Fruit fly (Drosophila melanogaster) whole organism, embryonic: ENCODE measurements around the gene ssp.

Experiments
- Bgb ChIP-seq: fragments of 200-800 bp; sonication (Bioruptor generic); IDR thresholded peaks from 2 replicates; pipeline ENCODE4 v1.3.6; 2022; ENCODE audit warnings: missing biosample characterization, missing genetic modification characterization; ENCODE audit not compliant: partially characterized antibody
- CG10274 ChIP-seq: fragments of 200-800 bp; sonication (Bioruptor generic); optimal IDR thresholded peaks from 3 replicates; lab custom pipeline; 2017; ENCODE audit warnings: missing biosample characterization, mild to moderate bottlenecking, missing genetic modification characterization
- CG11085 ChIP-seq: fragments of 200-800 bp; sonication (Bioruptor generic); IDR thresholded peaks from 2 replicates; pipeline ENCODE4 v1.3.6; 2022; ENCODE audit warnings: missing biosample characterization, missing genetic modification characterization
- CG1233 ChIP-seq: fragments of 200-800 bp; sonication (Bioruptor generic); optimal IDR thresholded peaks from 4 replicates; lab custom pipeline; 2018; ENCODE audit warnings: missing biosample characterization, mild to moderate bottlenecking, missing genetic modification characterization
- CG13894 ChIP-seq: fragments of 200-800 bp; sonication (Bioruptor generic); optimal IDR thresholded peaks from 3 replicates; lab custom pipeline; 2018; ENCODE audit warnings: missing biosample characterization, mild to moderate bottlenecking, missing genetic modification characterization, moderate library complexity
- CG14050 ChIP-seq: fragments of 200-800 bp; sonication (Bioruptor generic); IDR thresholded peaks from 3 replicates; pipeline ENCODE4 v1.3.6; 2022; ENCODE audit warnings: missing biosample characterization, missing genetic modification characterization
- CG14860 ChIP-seq: fragments of 200-800 bp; sonication (Bioruptor generic); IDR thresholded peaks from 3 replicates; pipeline ENCODE4 v1.3.6; 2022; ENCODE audit warnings: missing biosample characterization, missing genetic modification characterization; ENCODE audit not compliant: partially characterized antibody
- CG15601 ChIP-seq: fragments of 200-800 bp; sonication (Bioruptor generic); optimal IDR thresholded peaks from 3 replicates; lab custom pipeline; 2019; ENCODE audit warnings: missing biosample characterization, mild to moderate bottlenecking, missing genetic modification characterization, moderate library complexity
- CG1792 ChIP-seq: fragments of 200-800 bp; sonication (Bioruptor generic); optimal IDR thresholded peaks from 2 replicates; lab custom pipeline; 2016; ENCODE audit warnings: missing biosample characterization, missing genetic modification characterization
- CG2712 ChIP-seq: fragments of 200-800 bp; optimal IDR thresholded peaks from 3 replicates; lab custom pipeline; 2019; ENCODE audit warnings: missing biosample characterization, mild to moderate bottlenecking, missing genetic modification characterization, moderate library complexity
- CG33557 ChIP-seq: fragments of 200-800 bp; sonication (Bioruptor generic); optimal IDR thresholded peaks from 2 replicates; lab custom pipeline; 2019; ENCODE audit warnings: missing biosample characterization, mild to moderate bottlenecking, missing genetic modification characterization, moderate library complexity
- CG3838 ChIP-seq: fragments of 200-800 bp; sonication (Bioruptor generic); optimal IDR thresholded peaks from 3 replicates; lab custom pipeline; 2016; ENCODE audit warnings: missing biosample characterization, missing genetic modification characterization
- CG5180 ChIP-seq: fragments of 200-800 bp; sonication (Bioruptor generic); optimal IDR thresholded peaks from 3 replicates; lab custom pipeline; 2017; ENCODE audit warnings: missing biosample characterization, missing genetic modification characterization, mild to moderate bottlenecking, moderate library complexity, missing genetic modification reagents
- CG6765 ChIP-seq: fragments of 200-800 bp; sonication (Bioruptor generic); optimal IDR thresholded peaks from 3 replicates; lab custom pipeline; 2017; ENCODE audit warnings: missing biosample characterization, mild to moderate bottlenecking, missing genetic modification characterization
- CG7372 ChIP-seq: fragments of 200-800 bp; sonication (Bioruptor generic); IDR thresholded peaks from 2 replicates; pipeline ENCODE4 v1.3.6; 2022; ENCODE audit warnings: missing biosample characterization, missing genetic modification characterization
- CG7556 ChIP-seq: fragments of 200-800 bp; sonication (Bioruptor generic); optimal IDR thresholded peaks from 2 replicates; lab custom pipeline; 2017; ENCODE audit warnings: missing biosample characterization, mild to moderate bottlenecking, missing genetic modification characterization
- CG7963 ChIP-seq: fragments of 200-800 bp; sonication (Bioruptor generic); IDR thresholded peaks from 3 replicates; pipeline ENCODE4 v1.3.6; 2022; ENCODE audit warnings: missing biosample characterization, missing genetic modification characterization; ENCODE audit not compliant: partially characterized antibody
- Drgx ChIP-seq: fragments of 200-800 bp; sonication (Bioruptor generic); IDR thresholded peaks from 2 replicates; pipeline ENCODE4 v1.3.6; 2022; ENCODE audit warnings: missing biosample characterization, missing genetic modification characterization
- GATAe ChIP-seq: fragments of 200-800 bp; sonication (Bioruptor generic); conservative IDR thresholded peaks from 2 replicates; pipeline ENCODE4 v1.3.6; 2022; ENCODE audit warnings: missing biosample characterization, missing genetic modification characterization
- Hand ChIP-seq: fragments of 200-800 bp; sonication (Bioruptor generic); optimal IDR thresholded peaks from 2 replicates; lab custom pipeline; 2017; ENCODE audit warnings: mild to moderate bottlenecking, missing biosample characterization, missing genetic modification reagents, missing genetic modification characterization
- NK7.1 ChIP-seq: fragments of 200-800 bp; sonication (Bioruptor generic); optimal IDR thresholded peaks from 3 replicates; lab custom pipeline; 2016; ENCODE audit warnings: missing biosample characterization, missing genetic modification characterization
- Sry-δ ChIP-seq: fragments of 200-800 bp; sonication (Bioruptor generic); optimal IDR thresholded peaks from 2 replicates; lab custom pipeline; 2016; ENCODE audit warnings: missing biosample characterization, missing genetic modification characterization
- cas ChIP-seq: fragments of 200-800 bp; sonication (Bioruptor generic); IDR thresholded peaks from 2 replicates; pipeline ENCODE4 v1.3.6; 2022; ENCODE audit warnings: missing biosample characterization, missing genetic modification characterization
- corto ChIP-seq: fragments of 200-800 bp; sonication (Bioruptor generic); optimal IDR thresholded peaks from 2 replicates; lab custom pipeline; 2016; ENCODE audit warnings: missing biosample characterization, mild to moderate bottlenecking, missing genetic modification characterization, moderate library complexity
- croc ChIP-seq: fragments of 200-800 bp; sonication (Bioruptor generic); conservative IDR thresholded peaks from 3 replicates; pipeline ENCODE4 v1.3.6; 2022; ENCODE audit warnings: missing biosample characterization, missing genetic modification characterization
- dmrt11E ChIP-seq: fragments of 200-800 bp; sonication (Bioruptor generic); optimal IDR thresholded peaks from 3 replicates; lab custom pipeline; 2018; ENCODE audit warnings: missing biosample characterization, mild to moderate bottlenecking, missing genetic modification characterization, moderate library complexity
- dmrt99B ChIP-seq: fragments of 200-800 bp; sonication (Bioruptor generic); optimal IDR thresholded peaks from 2 replicates; lab custom pipeline; 2018; ENCODE audit warnings: missing biosample characterization, mild to moderate bottlenecking, missing genetic modification characterization, moderate library complexity
- dpn ChIP-seq, 2 experiments: fragments of 200-800 bp; sonication (Bioruptor generic); optimal IDR thresholded peaks; 3 replicates each; lab custom pipeline; 2016; ENCODE audit warnings: missing biosample characterization in 2 of 2, missing genetic modification characterization in 2 of 2
- fd96Cb ChIP-seq: fragments of 200-800 bp; sonication (Bioruptor generic); optimal IDR thresholded peaks from 2 replicates; lab custom pipeline; 2018; ENCODE audit warnings: missing biosample characterization, mild to moderate bottlenecking, missing genetic modification characterization, moderate library complexity
- gce ChIP-seq: fragments of 200-800 bp; sonication (Bioruptor generic); IDR thresholded peaks from 3 replicates; pipeline ENCODE4 v1.3.6; 2022; ENCODE audit warnings: missing biosample characterization, missing genetic modification characterization
- gsb-n ChIP-seq: fragments of 200-800 bp; sonication (Bioruptor generic); optimal IDR thresholded peaks from 3 replicates; lab custom pipeline; 2018; ENCODE audit warnings: missing biosample characterization, mild to moderate bottlenecking, missing genetic modification characterization
- lab ChIP-seq: fragments of 200-800 bp; sonication (Bioruptor generic); optimal IDR thresholded peaks from 3 replicates; lab custom pipeline; 2017; ENCODE audit warnings: missing biosample characterization, missing genetic modification characterization, mild to moderate bottlenecking, moderate library complexity, missing genetic modification reagents
- mam ChIP-seq: fragments of 200-800 bp; sonication (Bioruptor generic); optimal IDR thresholded peaks from 3 replicates; lab custom pipeline; 2016; ENCODE audit warnings: missing biosample characterization, missing genetic modification characterization
- nmo ChIP-seq: fragments of 200-800 bp; sonication (Bioruptor generic); optimal IDR thresholded peaks from 2 replicates; lab custom pipeline; 2018; ENCODE audit warnings: missing biosample characterization, mild to moderate bottlenecking, missing genetic modification characterization, moderate library complexity
- nom ChIP-seq: fragments of 200-800 bp; sonication (Bioruptor generic); optimal IDR thresholded peaks from 2 replicates; lab custom pipeline; 2017; ENCODE audit warnings: missing biosample characterization, missing genetic modification characterization, mild to moderate bottlenecking, moderate library complexity, missing genetic modification reagents
- pan ChIP-seq, 4 experiments: fragments of >200 bp in 3 of 4; fragments of 200-800 bp in 1 of 4; sonication (Bioruptor generic) in 1 of 4; optimal IDR thresholded peaks in 3 of 4; IDR thresholded peaks in 1 of 4; 2 replicates each; pipeline versions ENCODE4 v1.3.6 to Lab custom; 2017 to 2022; ENCODE audit warnings: missing biosample characterization in 2 of 4, missing genetic modification characterization in 2 of 4, mixed read lengths in 1 of 4
- salm ChIP-seq: fragments of 200-800 bp; sonication (Bioruptor generic); optimal IDR thresholded peaks from 2 replicates; lab custom pipeline; 2018; ENCODE audit warnings: missing biosample characterization, mild to moderate bottlenecking, missing genetic modification characterization
- sna ChIP-seq: fragments of 200-800 bp; sonication (Bioruptor generic); IDR thresholded peaks from 2 replicates; pipeline ENCODE4 v1.3.6; 2022; ENCODE audit warnings: missing biosample characterization, missing genetic modification characterization; ENCODE audit not compliant: partially characterized antibody
- tap ChIP-seq: fragments of 200-800 bp; optimal IDR thresholded peaks from 3 replicates; lab custom pipeline; 2019; ENCODE audit warnings: missing biosample characterization, mild to moderate bottlenecking, missing genetic modification characterization, moderate library complexity
- tgo ChIP-seq: fragments of 200-800 bp; sonication (Bioruptor generic); IDR thresholded peaks from 3 replicates; pipeline ENCODE4 v1.3.6; 2022; ENCODE audit warnings: missing biosample characterization, missing genetic modification characterization
- tin ChIP-seq: fragments of 200-800 bp; sonication (Bioruptor generic); optimal IDR thresholded peaks from 3 replicates; lab custom pipeline; 2016; ENCODE audit warnings: missing biosample characterization, missing genetic modification characterization
- ttk ChIP-seq: fragments of 200-800 bp; sonication (Bioruptor generic); IDR thresholded peaks from 2 replicates; pipeline ENCODE4 v2.1.2; 2022; ENCODE audit warnings: missing biosample characterization, missing genetic modification characterization
- tx ChIP-seq: fragments of 200-800 bp; sonication (Bioruptor generic); optimal IDR thresholded peaks from 2 replicates; lab custom pipeline; 2016; ENCODE audit warnings: missing biosample characterization, missing genetic modification characterization
- unpg ChIP-seq: fragments of 200-800 bp; sonication (Bioruptor generic); optimal IDR thresholded peaks from 3 replicates; lab custom pipeline; 2018; ENCODE audit warnings: missing biosample characterization, mild to moderate bottlenecking, missing genetic modification characterization, moderate library complexity
- usp ChIP-seq: fragments of >200 bp; optimal IDR thresholded peaks from 2 replicates; lab custom pipeline; 2017; ENCODE audit warnings: missing biosample characterization, missing genetic modification characterization
- wor ChIP-seq: fragments of 200-800 bp; sonication (Bioruptor generic); IDR thresholded peaks from 2 replicates; pipeline ENCODE4 v1.3.6; 2022; ENCODE audit warnings: missing biosample characterization, missing genetic modification characterization
- zen2 ChIP-seq: fragments of 200-800 bp; sonication (Bioruptor generic); IDR thresholded peaks from 3 replicates; pipeline ENCODE4 v1.3.6; 2022; ENCODE audit warnings: missing biosample characterization, missing genetic modification characterization; ENCODE audit not compliant: partially characterized antibody

ssp gene

dm6 chr3L:12111081-12111958 is 6.7 kb upstream of the ssp start (continued):
- peak; percentile 79 for TF ChIP-seq tgo
- peak; percentile 66 for TF ChIP-seq wor (GFP tag; lab: Robert Waterston, UW)
- no peak for TF ChIP-seq corto (GFP tag; lab: Kevin White, UChicago)
- TF ChIP-seq salm (tag; lab: Kevin White, UChicago): peak; percentile 53
- no peak for TF ChIP-seq CG14860 (GFP tag; lab: Robert Waterston, UW)
- peak; percentile 97 for TF ChIP-seq dmrt11E (tag; lab: Kevin White, UChicago)
- TF ChIP-seq CG11085 (GFP tag; lab: Robert Waterston, UW): no peak
- no peak for TF ChIP-seq CG10274 (GFP tag; lab: Kevin White, UChicago)
- TF ChIP-seq CG3838: peak; percentile 39
- peak; percentile 86 for TF ChIP-seq fd96Cb (tag; lab: Kevin White, UChicago)
- no peak for TF ChIP-seq GATAe (GFP tag; lab: Robert Waterston, UW)
- peak; percentile 57 for TF ChIP-seq tin (GFP tag; lab: Kevin White, UChicago)
- 0 out of 2 replicates have a peak, but pooled peaks have one; percentile 24 for TF ChIP-seq cas (GFP tag; lab: Robert Waterston, UW)
- no peak for TF ChIP-seq CG13894 (tag; lab: Kevin White, UChicago)
- TF ChIP-seq pan (optimal IDR thresholded peaks at IDR 0.05; lab: Kevin White, UChicago): no peak
- peak in 1 of 2 experiments; percentile 76 for TF ChIP-seq pan (GFP tag; optimal IDR thresholded peaks at IDR 0.05 in 1 of 2, IDR thresholded peaks at IDR 0.05 in 1 of 2)
- no peak for TF ChIP-seq Bgb (GFP tag; lab: Robert Waterston, UW)
- TF ChIP-seq CG7963: no peak; the same call in 2 of the 3 replicates
- no peak for TF ChIP-seq tx (GFP tag; lab: Kevin White, UChicago)
- peak; percentile 14; the same call in 1 of the 2 replicates for TF ChIP-seq Drgx (GFP tag; lab: Robert Waterston, UW)
- peak; percentile 27 for TF ChIP-seq mam (GFP tag; lab: Kevin White, UChicago)
- TF ChIP-seq Hand (GFP tag; lab: Kevin White, UChicago): no peak
- TF ChIP-seq gce (GFP tag; lab: Robert Waterston, UW): peak; percentile 69; the same call in 2 of the 3 replicates
- TF ChIP-seq dmrt99B (tag; lab: Kevin White, UChicago): peak; percentile 89
- peak; percentile 23 for TF ChIP-seq nom
- peak; percentile 86 for TF ChIP-seq unpg (GFP tag; lab: Kevin White, UChicago)
- peak; percentile 88 for TF ChIP-seq gsb-n (tag; lab: Kevin White, UChicago)
- no peak for TF ChIP-seq usp (GFP tag; lab: Kevin White, UChicago)
- TF ChIP-seq CG7372: peak; percentile 49; the same call in 1 of the 2 replicates
- peak; percentile 86 for TF ChIP-seq CG1233
- TF ChIP-seq croc (GFP tag; lab: Robert Waterston, UW): peak; percentile 76
- TF ChIP-seq CG33557 (GFP tag; lab: Kevin White, UChicago): peak; percentile 96
- TF ChIP-seq tap (tag; lab: Kevin White, UChicago): peak; percentile 78
- TF ChIP-seq CG14050: 0 out of 3 replicates have a peak, but pooled peaks have one; percentile 23
- TF ChIP-seq CG7556 (GFP tag; lab: Kevin White, UChicago): peak; percentile 89
- TF ChIP-seq lab (GFP tag; lab: Kevin White, UChicago): peak; percentile 78
- TF ChIP-seq CG5180: peak; percentile 33
- TF ChIP-seq nmo (GFP tag; lab: Kevin White, UChicago): peak; percentile 96
- TF ChIP-seq NK7.1 (GFP tag; lab: Kevin White, UChicago): no peak
- TF ChIP-seq sna (GFP tag; lab: Robert Waterston, UW): no peak
- peak; percentile 24 for TF ChIP-seq CG6765
- no peak for TF ChIP-seq Sry-δ (GFP tag; lab: Kevin White, UChicago)
- no peak for TF ChIP-seq CG1792
- no peak for TF ChIP-seq zen2 (GFP tag; lab: Robert Waterston, UW)
- TF ChIP-seq CG15601 (tag; lab: Kevin White, UChicago): peak; percentile 95
- peak; percentile 97 for TF ChIP-seq CG2712
- peak; percentile 65 for TF ChIP-seq ttk
- peak in 1 of 2 experiments; percentile 68 for TF ChIP-seq dpn (GFP tag; optimal IDR thresholded peaks at IDR 0.05; lab: Kevin White, UChicago)
